Worm (Caenorhabditis elegans) whole organism, L3 larva: Measurements from ENCODE around the gene str-19.
"Not testable (repeated sequence)": the region's sequence is repeated elsewhere in the genome, so short reads cannot be mapped to it uniquely, and the experiment has no call there.

ENCODE experiments used
- ama-1 ChIP-seq: fragments of 150-350 bp; optimal IDR thresholded peaks from 2 replicates; lab custom pipeline; 2018
- nhr-11 ChIP-seq: fragments of 150-350 bp; optimal IDR thresholded peaks from 2 replicates; lab custom pipeline; 2014; ENCODE audit warnings: missing biosample characterization, missing genetic modification characterization
- nhr-237 ChIP-seq: fragments of 150-350 bp; optimal IDR thresholded peaks from 2 replicates; lab custom pipeline; 2014; ENCODE audit warnings: missing biosample characterization, missing genetic modification characterization
- pqm-1 ChIP-seq: fragments of 150-350 bp; optimal IDR thresholded peaks from 2 replicates; lab custom pipeline; 2017; ENCODE audit warnings: missing biosample characterization, missing genetic modification characterization, inconsistent platforms

DNA sequence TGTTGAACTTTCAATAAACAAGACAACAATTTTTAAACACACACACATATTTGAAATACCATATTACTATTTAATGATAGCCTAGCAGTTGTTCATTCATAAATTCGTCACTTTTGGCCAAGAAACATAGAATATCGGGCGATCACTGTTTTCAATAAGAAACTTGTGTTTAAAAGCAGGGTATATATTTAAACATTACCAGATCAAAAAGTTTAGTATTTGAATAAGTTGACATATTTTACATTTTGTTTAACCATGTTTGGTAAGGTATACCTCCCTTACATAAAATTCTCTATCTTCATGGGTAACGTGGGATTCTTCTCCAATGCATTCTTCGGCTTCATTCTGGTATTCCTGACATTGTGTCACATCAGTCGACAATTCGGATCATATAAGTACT, 10.5 kb upstream of the str-19 start, which contains the start of gene str-8:
- TF ChIP-seq nhr-237 (tag; lab: Kevin White, UChicago); ama-1; pqm-1 (tag; lab: Kevin White, UChicago); nhr-11 (tag; lab: Kevin White, UChicago): not testable (repeated sequence)
